1 fruit fly cellular context compared by ENCODE assay signal in the genomic region with DNA sequence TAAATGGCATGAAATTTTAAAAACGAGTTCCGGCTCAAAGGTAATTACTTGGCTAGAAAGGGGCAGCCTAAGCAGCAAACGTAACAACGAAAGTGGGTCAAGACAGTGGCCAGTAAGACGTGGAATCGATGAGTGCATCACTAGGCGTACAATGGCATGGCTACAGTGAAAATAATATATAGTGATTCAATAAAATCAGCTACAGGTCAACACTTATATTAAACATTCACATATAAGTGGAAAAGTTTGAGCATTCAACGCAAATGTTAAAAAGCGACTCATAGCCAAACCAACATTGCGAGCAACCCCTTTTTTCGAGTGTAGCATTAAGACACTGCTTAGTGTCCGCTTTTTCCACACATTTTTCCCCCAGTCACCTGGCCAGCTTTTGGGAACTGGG.
A peak's percentile ranks its signal among the peaks of the same experiment; 100 is the strongest.
TF ChIP-seq lines count a peak whose summit lies in the region.

No protein-coding gene starts in this region.

TF ChIP-seq in whole organism, embryonic, 481 proteins besides CTCF, POLR2A, EP300 and RAD21 (continued from another document):
- TF ChIP-seq seq (GFP tag; IDR thresholded peaks at IDR 0.05; lab: Robert Waterston, UW) (no peak), dati (GFP tag; IDR thresholded peaks at IDR 0.05; lab: Robert Waterston, UW) (no peak), TFAM (GFP tag; optimal IDR thresholded peaks at IDR 0.05; lab: Kevin White, UChicago) (no peak), trem (tag; optimal IDR thresholded peaks at IDR 0.05; lab: Kevin White, UChicago) (no peak), ttk (GFP tag; IDR thresholded peaks at IDR 0.05; lab: Robert Waterston, UW) (no peak), sr (GFP tag; IDR thresholded peaks at IDR 0.05; lab: Robert Waterston, UW) (no peak), Ssrp (tag; optimal IDR thresholded peaks at IDR 0.05; lab: Kevin White, UChicago) (no peak), tna (GFP tag; IDR thresholded peaks at IDR 0.05; lab: Robert Waterston, UW; ENCODE audit: partially characterized antibody) (no peak), CG4707 (GFP tag; optimal IDR thresholded peaks at IDR 0.05; lab: Kevin White, UChicago) (no peak), CG14050 (GFP tag; IDR thresholded peaks at IDR 0.05; lab: Robert Waterston, UW) (no peak), CG2199 (GFP tag; IDR thresholded peaks at IDR 0.05; lab: Robert Waterston, UW) (no peak), Xbp1 (GFP tag; optimal IDR thresholded peaks at IDR 0.05; lab: Kevin White, UChicago) (peak; percentile 5), sd (tag; optimal IDR thresholded peaks at IDR 0.05; lab: Kevin White, UChicago) (no peak), wek (GFP tag; optimal IDR thresholded peaks at IDR 0.05; lab: Kevin White, UChicago) (no peak), Max (GFP tag; optimal IDR thresholded peaks at IDR 0.05; lab: Kevin White, UChicago) (no peak), dmrt99B (tag; optimal IDR thresholded peaks at IDR 0.05; lab: Kevin White, UChicago) (peak; percentile 27), yki (optimal IDR thresholded peaks at IDR 0.05; lab: Kevin White, UChicago) (no peak), MBD-R2 (GFP tag; IDR thresholded peaks at IDR 0.05; lab: Robert Waterston, UW) (no peak), corto (GFP tag; optimal IDR thresholded peaks at IDR 0.05; lab: Kevin White, UChicago) (no peak), CG8290 (GFP tag; optimal IDR thresholded peaks at IDR 0.05; lab: Kevin White, UChicago) (no peak), CG8290 (tag; optimal IDR thresholded peaks at IDR 0.05; lab: Kevin White, UChicago) (no peak), Ptx1 (GFP tag; IDR thresholded peaks at IDR 0.05; lab: Robert Waterston, UW) (peak; percentile 39), CG10431 (GFP tag; optimal IDR thresholded peaks at IDR 0.05; lab: Kevin White, UChicago) (no peak), lab (GFP tag; optimal IDR thresholded peaks at IDR 0.05; lab: Kevin White, UChicago) (peak; percentile 34), ATbp (GFP tag; optimal IDR thresholded peaks at IDR 0.05; lab: Kevin White, UChicago) (no peak), slou (GFP tag; optimal IDR thresholded peaks at IDR 0.05; lab: Kevin White, UChicago) (no peak), CG32772 (GFP tag; IDR thresholded peaks at IDR 0.05; lab: Robert Waterston, UW) (no peak), bbx (GFP tag; IDR thresholded peaks at IDR 0.05; lab: Robert Waterston, UW; ENCODE audit: partially characterized antibody) (no peak), D (optimal IDR thresholded peaks at IDR 0.05; lab: Kevin White, UChicago) (no peak), D (GFP tag; optimal IDR thresholded peaks at IDR 0.05; lab: Kevin White, UChicago) (no peak), CG7963 (GFP tag; IDR thresholded peaks at IDR 0.05; lab: Robert Waterston, UW; ENCODE audit: partially characterized antibody) (no peak), Doc3 (GFP tag; IDR thresholded peaks at IDR 0.05; lab: Robert Waterston, UW; ENCODE audit: partially characterized antibody) (no peak), CG7839 (tag; optimal IDR thresholded peaks at IDR 0.05; lab: Kevin White, UChicago) (peak; percentile 8), CG16815 (GFP tag; optimal IDR thresholded peaks at IDR 0.05; lab: Kevin White, UChicago) (no peak), CG17568 (GFP tag; optimal IDR thresholded peaks at IDR 0.05; lab: Kevin White, UChicago) (no peak), Lim3 (GFP tag; IDR thresholded peaks at IDR 0.05; lab: Robert Waterston, UW) (no peak), jing (GFP tag; optimal IDR thresholded peaks at IDR 0.05; lab: Kevin White, UChicago) (no peak), CG34224 (GFP tag; IDR thresholded peaks at IDR 0.05; lab: Robert Waterston, UW; ENCODE audit: partially characterized antibody) (no peak), CG32532 (GFP tag; IDR thresholded peaks at IDR 0.05; lab: Robert Waterston, UW) (no peak), PHDP (tag; optimal IDR thresholded peaks at IDR 0.05; lab: Kevin White, UChicago) (no peak), Atf-2 (GFP tag; optimal IDR thresholded peaks at IDR 0.05; lab: Kevin White, UChicago) (no peak), CG33557 (GFP tag; optimal IDR thresholded peaks at IDR 0.05; lab: Kevin White, UChicago) (no peak), sens (GFP tag; lab: Kevin White, UChicago) (peak; percentile 64), CG3065 (GFP tag; optimal IDR thresholded peaks at IDR 0.05; lab: Kevin White, UChicago) (no peak), lilli (GFP tag; optimal IDR thresholded peaks at IDR 0.05; lab: Kevin White, UChicago) (no peak), Abd-B (GFP tag; optimal IDR thresholded peaks at IDR 0.05; lab: Kevin White, UChicago) (peak; percentile 2), CG10979 (tag; optimal IDR thresholded peaks at IDR 0.05; lab: Kevin White, UChicago) (no peak), CG3995 (GFP tag; optimal IDR thresholded peaks at IDR 0.05; lab: Kevin White, UChicago) (no peak), CG8944 (GFP tag; optimal IDR thresholded peaks at IDR 0.05; lab: Kevin White, UChicago) (no peak), CG3163 (GFP tag; optimal IDR thresholded peaks at IDR 0.05; lab: Kevin White, UChicago) (no peak), Rfx (GFP tag; IDR thresholded peaks at IDR 0.05; lab: Robert Waterston, UW) (no peak), CG33213 (GFP tag; optimal IDR thresholded peaks at IDR 0.05; lab: Kevin White, UChicago) (no peak), ewg (GFP tag; optimal IDR thresholded peaks at IDR 0.05; lab: Kevin White, UChicago) (no peak), CG34376 (GFP tag; optimal IDR thresholded peaks at IDR 0.05; lab: Kevin White, UChicago) (no peak), her (GFP tag; optimal IDR thresholded peaks at IDR 0.05; lab: Kevin White, UChicago) (no peak), CHES-1-like (GFP tag; optimal IDR thresholded peaks at IDR 0.05; lab: Kevin White, UChicago) (no peak), emc (GFP tag; optimal IDR thresholded peaks at IDR 0.05; lab: Kevin White, UChicago) (no peak), bab2 (GFP tag; optimal IDR thresholded peaks at IDR 0.05; lab: Kevin White, UChicago) (no peak), gem (tag; optimal IDR thresholded peaks at IDR 0.05; lab: Kevin White, UChicago) (peak; percentile 28), Six4 (GFP tag; optimal IDR thresholded peaks at IDR 0.05; lab: Kevin White, UChicago) (no peak), sna (GFP tag; IDR thresholded peaks at IDR 0.05; lab: Robert Waterston, UW; ENCODE audit: partially characterized antibody) (no peak), ci (GFP tag; IDR thresholded peaks at IDR 0.05; lab: Robert Waterston, UW) (no peak), gcm (GFP tag; optimal IDR thresholded peaks at IDR 0.05; lab: Kevin White, UChicago) (no peak), CG7556 (GFP tag; optimal IDR thresholded peaks at IDR 0.05; lab: Kevin White, UChicago) (no peak), CG9727 (GFP tag; optimal IDR thresholded peaks at IDR 0.05; lab: Kevin White, UChicago) (no peak), ERR (GFP tag; optimal IDR thresholded peaks at IDR 0.05; lab: Kevin White, UChicago) (no peak), CG4328 (GFP tag; optimal IDR thresholded peaks at IDR 0.05; lab: Kevin White, UChicago) (no peak), peb (GFP tag; IDR thresholded peaks at IDR 0.05; lab: Robert Waterston, UW) (no peak), CG11093 (GFP tag; IDR thresholded peaks at IDR 0.05; lab: Robert Waterston, UW) (no peak), Lpt (GFP tag; optimal IDR thresholded peaks at IDR 0.05; lab: Kevin White, UChicago) (no peak), esg (GFP tag; conservative IDR thresholded peaks at IDR 0.05; lab: Robert Waterston, UW) (no peak)
